Fruit fly (Drosophila melanogaster): Measurements from ENCODE around the gene Mst85C.

Mst85C gene

dm6 chr3R:9035252-9035651 lies 13.2 kb upstream of the Mst85C start:
- no peak for TF ChIP-seq Hr78 (GFP tag; optimal IDR thresholded peaks at IDR 0.05)
- TF ChIP-seq tai (GFP tag; optimal IDR thresholded peaks at IDR 0.05): no peak
- TF ChIP-seq h (GFP tag; optimal IDR thresholded peaks at IDR 0.05): peak; percentile 38
- peak; percentile 11 for TF ChIP-seq OdsH (GFP tag; optimal IDR thresholded peaks at IDR 0.05)
- no peak for TF ChIP-seq Hr83 (GFP tag; optimal IDR thresholded peaks at IDR 0.05; ENCODE audit: poor library complexity, severe bottlenecking)
- TF ChIP-seq jim (GFP tag; optimal IDR thresholded peaks at IDR 0.05): no peak
- peak; percentile 15 for TF ChIP-seq ey (GFP tag; optimal IDR thresholded peaks at IDR 0.05)
- TF ChIP-seq N (GFP tag; optimal IDR thresholded peaks at IDR 0.05): no peak
- TF ChIP-seq rgr (GFP tag; optimal IDR thresholded peaks at IDR 0.05): peak; percentile 17
- peak; percentile 34 for TF ChIP-seq fru (GFP tag; optimal IDR thresholded peaks at IDR 0.05)
- no peak for TF ChIP-seq CrebA (GFP tag; optimal IDR thresholded peaks at IDR 0.05; ENCODE audit: borderline replicate concordance)
- peak; percentile 26 for TF ChIP-seq HLH106 (tag; optimal IDR thresholded peaks at IDR 0.05)
- peak in 1 of 2 experiments; percentile 51 for TF ChIP-seq foxo (GFP tag; optimal IDR thresholded peaks at IDR 0.05)
- peak; percentile 30 for TF ChIP-seq psq (GFP tag; optimal IDR thresholded peaks at IDR 0.05)
- peak; percentile 23 for TF ChIP-seq Sp1 (GFP tag; optimal IDR thresholded peaks at IDR 0.05)
- no peak for TF ChIP-seq GATAd (GFP tag; optimal IDR thresholded peaks at IDR 0.05)

dm6 chr3R:9037946-9038345 lies 10.5 kb upstream of the Mst85C start:
- TF ChIP-seq Abd-B (GFP tag; optimal IDR thresholded peaks at IDR 0.05) (no peak), pan (optimal IDR thresholded peaks at IDR 0.05) (no peak), foxo (GFP tag; optimal IDR thresholded peaks at IDR 0.05) (no peak), h (GFP tag; optimal IDR thresholded peaks at IDR 0.05) (no peak), brk (GFP tag; optimal IDR thresholded peaks at IDR 0.05) (no peak), CG32264 (GFP tag; optimal IDR thresholded peaks at IDR 0.05) (no peak), Dfd (GFP tag; optimal IDR thresholded peaks at IDR 0.05) (no peak), GATAd (GFP tag; optimal IDR thresholded peaks at IDR 0.05) (no peak), br (GFP tag; optimal IDR thresholded peaks at IDR 0.05) (no peak)

- TF ChIP-seq Sp1 (GFP tag; optimal IDR thresholded peaks at IDR 0.05): peak; percentile 17
- TF ChIP-seq Hnf4 (GFP tag; optimal IDR thresholded peaks at IDR 0.05): peak; percentile 69
- TF ChIP-seq CG32264 (GFP tag; optimal IDR thresholded peaks at IDR 0.05): no peak
- TF ChIP-seq CG9705 (GFP tag; optimal IDR thresholded peaks at IDR 0.05): peak; percentile 14
- TF ChIP-seq woc (GFP tag; optimal IDR thresholded peaks at IDR 0.05): peak; percentile 75
- peak; percentile 24 for TF ChIP-seq HLH106 (tag; optimal IDR thresholded peaks at IDR 0.05)
- peak; percentile 8 for TF ChIP-seq OdsH (GFP tag; optimal IDR thresholded peaks at IDR 0.05)
- peak; percentile 50 for TF ChIP-seq rgr (GFP tag; optimal IDR thresholded peaks at IDR 0.05)
- TF ChIP-seq Abd-B (GFP tag; optimal IDR thresholded peaks at IDR 0.05): no peak
- no peak for TF ChIP-seq dmrt93B (GFP tag; optimal IDR thresholded peaks at IDR 0.05)
- TF ChIP-seq ey (GFP tag; optimal IDR thresholded peaks at IDR 0.05): peak; percentile 29
- peak in 1 of 2 experiments; percentile 50 for TF ChIP-seq foxo (GFP tag; optimal IDR thresholded peaks at IDR 0.05)
- TF ChIP-seq Jra (GFP tag; optimal IDR thresholded peaks at IDR 0.05): peak; percentile 50
- TF ChIP-seq h (GFP tag; optimal IDR thresholded peaks at IDR 0.05): peak; percentile 64
- peak; percentile 80 for TF ChIP-seq Hr83 (GFP tag; optimal IDR thresholded peaks at IDR 0.05; ENCODE audit: poor library complexity, severe bottlenecking)
These were observed 9.8 kb upstream of the Mst85C start, which contains the start of gene hyx for dm6 chr3R:9038652-9039051. Gene hyx (plus strand): TSS chr3R:9038760.

dm6 chr3R:9039448-9039847 lies 9.0 kb upstream of the Mst85C start, which contains the start of gene neur:
Gene neur (minus strand): TSS chr3R:9039471.
- TF ChIP-seq woc (GFP tag; optimal IDR thresholded peaks at IDR 0.05) (peak; percentile 44), lola (GFP tag; optimal IDR thresholded peaks at IDR 0.05) (no peak), usp (GFP tag; optimal IDR thresholded peaks at IDR 0.05) (no peak), CG9705 (GFP tag; optimal IDR thresholded peaks at IDR 0.05) (peak; percentile 10), ey (GFP tag; optimal IDR thresholded peaks at IDR 0.05) (no peak), dmrt93B (GFP tag; optimal IDR thresholded peaks at IDR 0.05) (no peak), Dfd (GFP tag; optimal IDR thresholded peaks at IDR 0.05) (no peak), rgr (GFP tag; optimal IDR thresholded peaks at IDR 0.05) (peak; percentile 34), CrebA (GFP tag; optimal IDR thresholded peaks at IDR 0.05; ENCODE audit: borderline replicate concordance) (no peak), OdsH (GFP tag; optimal IDR thresholded peaks at IDR 0.05) (no peak), Myc (optimal IDR thresholded peaks at IDR 0.05) (no peak), Vsx2 (GFP tag; optimal IDR thresholded peaks at IDR 0.05; ENCODE audit: partially characterized antibody) (no peak), h (GFP tag; optimal IDR thresholded peaks at IDR 0.05) (peak; percentile 38), Sp1 (GFP tag; optimal IDR thresholded peaks at IDR 0.05) (peak; percentile 25), CG32264 (GFP tag; optimal IDR thresholded peaks at IDR 0.05) (no peak), HLH106 (tag; optimal IDR thresholded peaks at IDR 0.05) (peak; percentile 36), psq (GFP tag; optimal IDR thresholded peaks at IDR 0.05) (peak; percentile 9), Hr83 (GFP tag; optimal IDR thresholded peaks at IDR 0.05; ENCODE audit: poor library complexity, severe bottlenecking) (no peak), Rel (GFP tag; optimal IDR thresholded peaks at IDR 0.05) (no peak), Rel (tag; optimal IDR thresholded peaks at IDR 0.05) (no peak), fru (GFP tag; optimal IDR thresholded peaks at IDR 0.05) (no peak)

Data from whole organism, wandering third instar larva.